Fruit fly (Drosophila melanogaster) whole organism, prepupa: Measurements from ENCODE around the gene mgl.

Experiments
- Blimp-1 ChIP-seq: fragments of 200-800 bp; sonication (Bioruptor generic); optimal IDR thresholded peaks from 3 replicates; lab custom pipeline; 2017; ENCODE audit warnings: missing biosample characterization, missing genetic modification characterization, mild to moderate bottlenecking, moderate library complexity, missing genetic modification reagents
- CG10631 ChIP-seq: fragments of 200-800 bp; sonication (Bioruptor generic); optimal IDR thresholded peaks from 2 replicates; lab custom pipeline; 2016; ENCODE audit warnings: missing biosample characterization, missing genetic modification characterization
- CG10669 ChIP-seq: fragments of 200-800 bp; sonication (Bioruptor generic); optimal IDR thresholded peaks from 3 replicates; lab custom pipeline; 2018; ENCODE audit warnings: missing biosample characterization, mild to moderate bottlenecking, missing genetic modification characterization, moderate library complexity
- CG11762 ChIP-seq: fragments of 200-800 bp; sonication (Bioruptor generic); optimal IDR thresholded peaks from 3 replicates; lab custom pipeline; 2016; ENCODE audit warnings: missing biosample characterization, missing genetic modification characterization; ENCODE audit not compliant: insufficient read depth
- CG15336 ChIP-seq: fragments of 200-800 bp; sonication (Bioruptor generic); IDR thresholded peaks from 2 replicates; pipeline ENCODE4 v1.3.6; 2022; ENCODE audit warnings: missing biosample characterization, missing genetic modification characterization
- CG16779 ChIP-seq: fragments of 200-800 bp; sonication (Bioruptor generic); optimal IDR thresholded peaks from 3 replicates; lab custom pipeline; 2017; ENCODE audit warnings: missing biosample characterization, mild to moderate bottlenecking, missing genetic modification characterization
- CG3032 ChIP-seq: fragments of 200-800 bp; optimal IDR thresholded peaks from 2 replicates; lab custom pipeline; 2019; ENCODE audit warnings: missing biosample characterization, mild to moderate bottlenecking, missing genetic modification characterization, moderate library complexity
- CG31627 ChIP-seq: fragments of 200-800 bp; sonication (Bioruptor generic); optimal IDR thresholded peaks from 3 replicates; lab custom pipeline; 2016; ENCODE audit warnings: missing biosample characterization, missing genetic modification characterization
- CG32006 ChIP-seq: fragments of 200-800 bp; sonication (Bioruptor generic); optimal IDR thresholded peaks from 3 replicates; lab custom pipeline; 2017; ENCODE audit warnings: missing biosample characterization, mild to moderate bottlenecking, missing genetic modification characterization
- CG34406 ChIP-seq: fragments of 200-800 bp; sonication (Bioruptor generic); optimal IDR thresholded peaks from 3 replicates; lab custom pipeline; 2016; ENCODE audit warnings: missing biosample characterization, missing genetic modification characterization
- CG3919 ChIP-seq: fragments of 200-800 bp; sonication (Bioruptor generic); optimal IDR thresholded peaks from 3 replicates; lab custom pipeline; 2016; ENCODE audit warnings: missing biosample characterization, missing genetic modification characterization
- CG4318 ChIP-seq: fragments of 200-800 bp; sonication (Bioruptor generic); optimal IDR thresholded peaks from 3 replicates; lab custom pipeline; 2017; ENCODE audit warnings: missing biosample characterization, mild to moderate bottlenecking, missing genetic modification characterization
- CG6163 ChIP-seq: fragments of 200-800 bp; sonication (Bioruptor generic); IDR thresholded peaks from 3 replicates; pipeline ENCODE4 v1.3.6; 2022; ENCODE audit warnings: missing biosample characterization, missing genetic modification characterization
- CG6276 ChIP-seq: fragments of 200-800 bp; sonication (Bioruptor generic); optimal IDR thresholded peaks from 2 replicates; lab custom pipeline; 2017; ENCODE audit warnings: missing biosample characterization, mild to moderate bottlenecking, missing genetic modification characterization
- CG6792 ChIP-seq: fragments of 200-800 bp; sonication (Bioruptor generic); optimal IDR thresholded peaks from 3 replicates; lab custom pipeline; 2016; ENCODE audit warnings: missing biosample characterization, missing genetic modification characterization
- CG6808 ChIP-seq: fragments of 200-800 bp; sonication (Bioruptor generic); optimal IDR thresholded peaks from 3 replicates; lab custom pipeline; 2017; ENCODE audit warnings: missing biosample characterization, missing genetic modification characterization, mild to moderate bottlenecking, moderate library complexity, missing genetic modification reagents
- CG6854 ChIP-seq: fragments of 200-800 bp; sonication (Bioruptor generic); optimal IDR thresholded peaks from 2 replicates; lab custom pipeline; 2017; ENCODE audit warnings: missing biosample characterization, mild to moderate bottlenecking, missing genetic modification characterization
- CG8119 ChIP-seq: fragments of 200-800 bp; sonication (Bioruptor generic); IDR thresholded peaks from 3 replicates; pipeline ENCODE4 v1.3.6; 2022; ENCODE audit warnings: missing biosample characterization, missing genetic modification characterization
- CG8319 ChIP-seq: fragments of 200-800 bp; sonication (Bioruptor generic); optimal IDR thresholded peaks from 3 replicates; lab custom pipeline; 2016; ENCODE audit warnings: missing biosample characterization, missing genetic modification characterization
- CG8632 ChIP-seq: fragments of 200-800 bp; sonication (Bioruptor generic); optimal IDR thresholded peaks from 3 replicates; lab custom pipeline; 2016; ENCODE audit warnings: missing biosample characterization, missing genetic modification characterization
- CG9139 ChIP-seq: fragments of 200-800 bp; sonication (Bioruptor generic); optimal IDR thresholded peaks from 3 replicates; lab custom pipeline; 2017; ENCODE audit warnings: missing biosample characterization, mild to moderate bottlenecking, missing genetic modification characterization
- Eip75B ChIP-seq: fragments of 200-800 bp; sonication (Bioruptor generic); optimal IDR thresholded peaks from 3 replicates; lab custom pipeline; 2016; ENCODE audit warnings: missing biosample characterization, missing genetic modification characterization
- Eip78C ChIP-seq: fragments of 200-800 bp; sonication (Bioruptor generic); peaks from one replicate; lab custom pipeline; 2016; ENCODE audit warnings: missing biosample characterization, missing genetic modification characterization
- Eip93F ChIP-seq: fragments of 200-800 bp; sonication (Bioruptor generic); optimal IDR thresholded peaks from 2 replicates; lab custom pipeline; 2016; ENCODE audit warnings: missing biosample characterization, mild to moderate bottlenecking, missing genetic modification characterization
- Ets21C ChIP-seq: fragments of 200-800 bp; sonication (Bioruptor generic); optimal IDR thresholded peaks from 3 replicates; lab custom pipeline; 2016; ENCODE audit warnings: missing biosample characterization, missing genetic modification characterization
- Ets96B ChIP-seq: fragments of 200-800 bp; optimal IDR thresholded peaks from 2 replicates; lab custom pipeline; 2019; ENCODE audit warnings: missing biosample characterization, mild to moderate bottlenecking, missing genetic modification characterization, moderate library complexity
- Gug ChIP-seq: fragments of 200-800 bp; sonication (Bioruptor generic); IDR thresholded peaks from 2 replicates; pipeline ENCODE4 v1.3.6; 2022; ENCODE audit warnings: missing biosample characterization, missing genetic modification characterization
- Hr38 ChIP-seq: sonication (Bioruptor generic); optimal IDR thresholded peaks from 2 replicates; lab custom pipeline; 2016; ENCODE audit warnings: missing biosample characterization, missing genetic modification characterization
- Hr39 ChIP-seq: fragments of 200-800 bp; sonication (Bioruptor generic); optimal IDR thresholded peaks from 2 replicates; lab custom pipeline; 2016; ENCODE audit warnings: missing biosample characterization, missing genetic modification characterization
- Hr4 ChIP-seq: fragments of 200-800 bp; sonication (Bioruptor generic); optimal IDR thresholded peaks from 3 replicates; lab custom pipeline; 2016; ENCODE audit warnings: missing biosample characterization, missing genetic modification characterization
- Lpt ChIP-seq: fragments of 200-800 bp; sonication (Bioruptor generic); optimal IDR thresholded peaks from 3 replicates; lab custom pipeline; 2016; ENCODE audit warnings: missing biosample characterization, missing genetic modification characterization
- Met ChIP-seq: fragments of 200-800 bp; sonication (Bioruptor generic); optimal IDR thresholded peaks from 3 replicates; lab custom pipeline; 2016; ENCODE audit warnings: missing biosample characterization, missing genetic modification characterization
- OdsH ChIP-seq: fragments of 200-800 bp; sonication (Bioruptor generic); optimal IDR thresholded peaks from 3 replicates; lab custom pipeline; 2016; ENCODE audit warnings: missing biosample characterization, missing genetic modification characterization
- Smox ChIP-seq: fragments of 200-800 bp; sonication (Bioruptor generic); optimal IDR thresholded peaks from 3 replicates; lab custom pipeline; 2016; ENCODE audit warnings: missing biosample characterization, missing genetic modification characterization
- Sox15 ChIP-seq: fragments of 200-800 bp; sonication (Bioruptor generic); optimal IDR thresholded peaks from 3 replicates; lab custom pipeline; 2016; ENCODE audit warnings: missing biosample characterization, missing genetic modification characterization
- acj6 ChIP-seq: fragments of 200-800 bp; sonication (Bioruptor generic); optimal IDR thresholded peaks from 3 replicates; lab custom pipeline; 2016; ENCODE audit warnings: missing biosample characterization, missing genetic modification characterization
- cyc ChIP-seq: fragments of 200-800 bp; sonication (Bioruptor generic); optimal IDR thresholded peaks from 3 replicates; lab custom pipeline; 2016; ENCODE audit warnings: missing biosample characterization, missing genetic modification characterization
- dac ChIP-seq: fragments of 200-800 bp; sonication (Bioruptor generic); optimal IDR thresholded peaks from 2 replicates; lab custom pipeline; 2017; ENCODE audit warnings: missing biosample characterization, mild to moderate bottlenecking, missing genetic modification characterization
- fd85E ChIP-seq: fragments of 200-800 bp; sonication (Bioruptor generic); optimal IDR thresholded peaks from 3 replicates; lab custom pipeline; 2016; ENCODE audit warnings: missing biosample characterization, missing genetic modification characterization
- net ChIP-seq: fragments of 200-800 bp; sonication (Bioruptor generic); optimal IDR thresholded peaks from 3 replicates; lab custom pipeline; 2016; ENCODE audit warnings: missing biosample characterization, missing genetic modification characterization
- pdm3 ChIP-seq: fragments of 200-800 bp; sonication (Bioruptor generic); optimal IDR thresholded peaks from 3 replicates; lab custom pipeline; 2016; ENCODE audit warnings: missing biosample characterization, missing genetic modification characterization
- salr ChIP-seq, 2 experiments: fragments of 200-800 bp; sonication (Bioruptor generic); optimal IDR thresholded peaks; 3 replicates each; lab custom pipeline; 2016 to 2018; ENCODE audit warnings: missing biosample characterization in 2 of 2, missing genetic modification characterization in 2 of 2, mild to moderate bottlenecking in 1 of 2
- ss ChIP-seq, 2 experiments: fragments of 200-800 bp; sonication (Bioruptor generic); optimal IDR thresholded peaks; 2 replicates in 1 of 2; 3 replicates in 1 of 2; lab custom pipeline; 2017 to 2018; ENCODE audit warnings: mild to moderate bottlenecking in 2 of 2, missing biosample characterization in 2 of 2, missing genetic modification characterization in 2 of 2, moderate library complexity in 1 of 2
- svp ChIP-seq: fragments of 200-800 bp; sonication (Bioruptor generic); peaks from one replicate; lab custom pipeline; 2016; ENCODE audit warnings: missing biosample characterization, missing genetic modification characterization
- topi ChIP-seq: fragments of 200-800 bp; sonication (Bioruptor generic); optimal IDR thresholded peaks from 3 replicates; lab custom pipeline; 2016; ENCODE audit warnings: missing biosample characterization, missing genetic modification characterization
- vri ChIP-seq: fragments of 200-800 bp; sonication (Bioruptor generic); optimal IDR thresholded peaks from 3 replicates; lab custom pipeline; 2016; ENCODE audit warnings: missing biosample characterization, mild to moderate bottlenecking, missing genetic modification characterization

The mgl gene

DNA sequence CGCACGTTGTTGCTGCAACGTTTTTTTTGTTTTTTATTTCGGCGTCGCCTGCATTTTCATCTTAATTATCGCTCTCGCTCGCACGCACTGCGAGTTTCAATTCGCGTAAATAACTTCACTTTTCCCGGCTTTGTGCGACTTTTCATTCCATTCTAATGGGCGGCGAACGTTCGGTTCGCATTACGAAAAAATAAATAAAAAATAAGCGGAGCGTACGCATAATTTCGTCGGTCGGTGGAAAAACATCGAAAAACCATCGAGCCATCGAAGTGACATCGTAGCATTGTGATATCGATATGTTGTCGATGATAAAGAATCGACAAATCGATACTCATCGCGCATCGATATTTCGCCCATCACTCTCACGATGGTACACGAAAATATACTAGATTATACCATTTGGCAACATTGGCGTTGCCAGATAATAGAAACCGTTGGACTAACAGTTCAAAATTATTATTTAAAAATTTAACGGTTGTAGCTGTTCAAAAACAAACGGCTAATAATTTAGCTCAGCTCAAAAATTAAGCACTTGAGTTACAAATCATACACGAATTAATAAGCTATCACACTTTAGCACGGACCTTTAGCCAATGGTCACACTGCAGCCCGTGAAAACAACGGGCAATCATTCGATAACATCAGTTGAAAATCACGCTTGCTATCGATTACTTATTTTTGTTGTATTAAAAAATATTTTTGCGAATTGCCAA is 143.8 kb downstream of the mgl start, which contains the start of the genes Zdhhc8 and BCL7-like (continued):
- TF ChIP-seq pdm3 (peak; percentile 10), net (GFP tag; lab: Kevin White, UChicago) (no peak), CG6276 (GFP tag; lab: Kevin White, UChicago) (no peak), CG10631 (GFP tag; lab: Kevin White, UChicago) (peak; percentile 30), CG31627 (GFP tag; lab: Kevin White, UChicago) (peak; percentile 56), topi (GFP tag; lab: Kevin White, UChicago) (peak; percentile 30), CG6792 (GFP tag; lab: Kevin White, UChicago) (no peak), CG8119 (GFP tag; lab: Robert Waterston, UW) (no peak; the same call in 2 of the 3 replicates), CG6163 (no peak; the same call in 2 of the 3 replicates), Sox15 (GFP tag; lab: Kevin White, UChicago) (no peak), CG10669 (GFP tag; lab: Kevin White, UChicago) (no peak), Blimp-1 (no peak), CG3032 (tag; lab: Kevin White, UChicago) (peak; percentile 11), CG8632 (GFP tag; lab: Kevin White, UChicago) (no peak), CG8319 (no peak), Met (peak; percentile 10), CG32006 (GFP tag; lab: Kevin White, UChicago) (no peak), Smox (GFP tag; lab: Kevin White, UChicago) (peak; percentile 15), dac (GFP tag; lab: Kevin White, UChicago) (no peak), cyc (GFP tag; lab: Kevin White, UChicago) (peak; percentile 13), CG15336 (GFP tag; lab: Robert Waterston, UW) (peak; percentile 43), fd85E (GFP tag; lab: Kevin White, UChicago) (no peak), vri (GFP tag; lab: Kevin White, UChicago) (no peak), Eip78C (GFP tag; lab: Kevin White, UChicago) (peak; percentile 17), svp (GFP tag; lab: Kevin White, UChicago) (peak; percentile 83), Gug (no peak), CG4318 (no peak), Hr4 (GFP tag; lab: Kevin White, UChicago) (no peak), acj6 (GFP tag; lab: Kevin White, UChicago) (no peak), salr (GFP tag; optimal IDR thresholded peaks at IDR 0.05; lab: Kevin White, UChicago) (no peak), Hr38 (GFP tag; lab: Kevin White, UChicago) (no peak), CG6854 (peak; percentile 41), OdsH (no peak), CG9139 (GFP tag; lab: Kevin White, UChicago) (peak; percentile 58), ss (GFP tag; optimal IDR thresholded peaks at IDR 0.05; lab: Kevin White, UChicago) (peak; percentile 52 to 76), CG6808 (GFP tag; lab: Kevin White, UChicago) (peak; percentile 27), Hr39 (GFP tag; lab: Kevin White, UChicago) (peak; percentile 51), Ets21C (GFP tag; lab: Kevin White, UChicago) (peak; percentile 12)

DNA sequence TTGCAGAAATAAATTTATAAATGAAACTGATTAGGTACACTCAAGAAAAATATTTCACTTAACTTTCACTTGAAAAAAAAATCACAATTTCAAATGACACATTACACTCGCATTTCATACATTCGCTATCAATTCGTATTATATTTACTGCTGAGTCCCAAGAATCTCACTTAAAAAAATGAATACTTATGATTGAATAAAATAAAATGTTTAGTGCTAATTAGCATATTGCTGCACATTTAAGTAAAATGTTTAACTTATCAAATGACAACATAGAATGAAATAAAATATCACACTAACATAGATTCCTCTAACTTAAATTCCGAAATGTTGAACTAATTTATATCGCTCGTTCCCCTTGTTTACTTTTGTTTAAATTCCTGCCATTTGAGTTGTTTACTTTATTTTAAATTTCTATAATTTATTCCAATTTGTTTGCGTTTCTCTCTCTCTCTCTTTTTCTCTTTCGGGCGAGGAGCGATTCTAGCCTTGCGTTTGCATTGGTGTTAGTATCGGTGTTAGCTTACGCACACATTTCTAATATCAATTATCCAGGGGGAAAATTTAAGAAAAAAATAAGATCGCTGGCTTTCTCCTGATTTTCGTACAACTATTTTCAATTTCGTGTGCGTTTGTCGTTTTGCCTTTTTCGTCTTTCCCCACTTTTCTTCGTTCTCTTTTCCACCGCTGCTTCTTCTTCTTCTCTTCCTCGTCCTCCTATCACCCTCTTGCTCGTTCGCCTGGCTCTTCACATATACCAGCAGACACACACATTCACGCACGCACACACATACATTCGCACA is 144.5 kb downstream of the mgl start:
- TF ChIP-seq OdsH (peak; percentile 1), Lpt (GFP tag; lab: Kevin White, UChicago) (peak; percentile 10), CG6792 (GFP tag; lab: Kevin White, UChicago) (no peak), Eip93F (no peak), CG31627 (GFP tag; lab: Kevin White, UChicago) (no peak), cyc (GFP tag; lab: Kevin White, UChicago) (no peak), CG16779 (tag; lab: Kevin White, UChicago) (no peak), CG8119 (GFP tag; lab: Robert Waterston, UW) (peak; percentile 29; the same call in 1 of the 3 replicates), Hr4 (GFP tag; lab: Kevin White, UChicago) (peak; percentile 11), CG11762 (GFP tag; lab: Kevin White, UChicago) (no peak), Hr39 (GFP tag; lab: Kevin White, UChicago) (no peak), ss (GFP tag; optimal IDR thresholded peaks at IDR 0.05; lab: Kevin White, UChicago) (no peak), Ets96B (tag; lab: Kevin White, UChicago) (no peak), Eip78C (GFP tag; lab: Kevin White, UChicago) (peak; percentile 79), CG3919 (GFP tag; lab: Kevin White, UChicago) (no peak), pdm3 (no peak), Eip75B (GFP tag; lab: Kevin White, UChicago) (no peak), salr (GFP tag; optimal IDR thresholded peaks at IDR 0.05; lab: Kevin White, UChicago) (no peak), CG10669 (GFP tag; lab: Kevin White, UChicago) (no peak), CG6163 (peak; percentile 39; the same call in 1 of the 3 replicates), CG6854 (no peak), vri (GFP tag; lab: Kevin White, UChicago) (no peak), CG4318 (no peak), CG34406 (GFP tag; lab: Kevin White, UChicago) (no peak)
